Fruit fly (Drosophila melanogaster) ovary, adult (tissue): ENCODE results near the gene Dhc1.
"Not testable (repeated sequence)": the region's sequence is repeated elsewhere in the genome, so short reads cannot be mapped to it uniquely, and the experiment has no call there.

Source experiments
- CG17801 ChIP-seq: fragments of 200-800 bp; optimal IDR thresholded peaks from 2 replicates; lab custom pipeline; 2019; ENCODE audit warnings: missing biosample characterization, mild to moderate bottlenecking, missing genetic modification characterization, moderate library complexity; ENCODE audit not compliant: partially characterized antibody

Dhc1 gene

dm6 chr3R:9674196-9674693 is at the start of gene Dhc1:
TSS of gene Dhc1 (minus strand) at chr3R:9674643.
- TF ChIP-seq CG17801 (GFP tag; lab: Kevin White, UChicago) = no peak

DNA sequence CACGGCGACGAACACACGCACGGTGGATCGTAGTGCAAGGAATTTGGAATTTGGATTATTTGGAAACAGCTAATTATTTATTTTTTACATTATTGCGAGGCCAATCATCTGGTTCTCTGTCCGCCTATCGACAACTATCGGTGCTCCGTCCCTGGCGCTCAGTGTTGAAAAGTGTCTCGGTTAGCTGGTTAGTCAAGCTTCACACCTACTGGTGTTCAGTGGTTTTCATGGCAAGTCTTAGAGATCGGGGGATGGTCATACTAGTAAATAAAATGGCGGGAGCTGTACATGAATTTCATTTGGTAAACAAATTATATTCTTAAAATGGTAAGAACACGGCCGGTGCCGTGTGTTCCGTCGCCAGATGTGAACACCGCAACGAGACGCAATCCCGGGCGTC is 36.4 kb upstream of the Dhc1 start, which contains the start of the genes trbd and dmt:
Gene trbd, minus strand, starts transcription at position 152 of the 400 bp plus-strand sequence.
Gene dmt, plus strand, starts transcription at position 257 of the 400 bp plus-strand sequence.
- no peak for TF ChIP-seq CG17801 (GFP tag; lab: Kevin White, UChicago)

DNA sequence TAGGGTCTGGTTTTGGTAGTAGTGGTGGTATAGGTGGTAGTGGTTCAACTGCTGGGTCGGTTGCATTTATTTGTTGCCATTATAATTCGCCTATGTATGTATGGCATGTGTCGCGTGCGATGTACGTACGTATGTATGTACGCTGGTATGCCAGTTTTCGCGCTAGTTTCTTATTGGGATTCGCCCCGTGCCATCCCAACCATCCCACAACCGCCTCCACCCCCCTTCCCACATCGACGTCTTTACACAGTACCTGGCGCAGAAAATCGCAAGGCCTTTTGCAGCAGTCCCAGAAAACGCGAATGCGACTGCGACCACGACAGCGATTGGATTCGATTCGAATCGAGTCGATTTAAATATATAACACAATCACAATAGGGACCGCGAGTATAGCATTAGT is 35.8 kb upstream of the Dhc1 start:
- TF ChIP-seq CG17801 (GFP tag; lab: Kevin White, UChicago) = no peak

- peak; percentile 55 for TF ChIP-seq CG17801 (GFP tag; lab: Kevin White, UChicago)
Measured at dm6 chr3R:9705008-9705628, 30.7 kb upstream of the Dhc1 start, which contains the start of gene Unc-115a. TSS of gene Unc-115a (minus strand) at chr3R:9705417.

DNA sequence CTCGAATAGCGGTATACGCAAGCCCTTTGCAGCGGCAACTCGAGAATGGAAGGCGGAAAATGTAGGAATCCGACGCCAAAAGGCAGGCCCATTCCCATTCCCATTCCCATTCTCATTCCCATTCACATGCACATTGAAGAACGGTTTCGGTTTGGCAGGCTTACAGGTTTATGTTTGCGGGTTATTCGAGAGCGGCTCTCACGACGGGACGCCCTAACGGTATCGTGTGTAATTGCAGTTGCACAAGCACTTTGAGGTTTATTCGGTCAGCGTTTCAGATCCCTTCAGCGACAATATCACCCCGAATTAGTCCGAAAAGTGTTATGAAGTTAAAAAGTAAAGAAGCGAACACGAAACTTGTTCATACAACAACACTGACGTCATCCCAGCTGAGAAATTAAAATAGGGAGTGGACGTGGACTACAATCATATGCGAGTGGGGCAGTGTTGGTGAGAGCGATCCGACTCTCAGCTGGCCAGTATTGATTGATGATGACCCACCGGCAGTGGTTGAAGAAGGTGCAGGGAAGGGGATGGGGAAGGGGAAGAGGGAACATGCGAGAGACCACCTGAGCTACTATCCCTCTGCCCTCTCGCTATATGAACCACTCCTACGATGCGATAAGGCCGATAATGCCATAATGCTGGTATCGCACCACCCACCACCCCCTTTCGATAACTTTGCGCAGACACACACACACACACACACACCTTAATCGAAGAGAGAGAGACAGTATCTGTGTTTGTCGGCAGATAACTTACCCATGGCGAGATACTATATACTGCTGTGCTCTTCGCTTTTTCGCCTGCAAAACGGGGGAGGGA is 30.0 kb upstream of the Dhc1 start:
- TF ChIP-seq CG17801 (GFP tag; lab: Kevin White, UChicago) = no peak

DNA sequence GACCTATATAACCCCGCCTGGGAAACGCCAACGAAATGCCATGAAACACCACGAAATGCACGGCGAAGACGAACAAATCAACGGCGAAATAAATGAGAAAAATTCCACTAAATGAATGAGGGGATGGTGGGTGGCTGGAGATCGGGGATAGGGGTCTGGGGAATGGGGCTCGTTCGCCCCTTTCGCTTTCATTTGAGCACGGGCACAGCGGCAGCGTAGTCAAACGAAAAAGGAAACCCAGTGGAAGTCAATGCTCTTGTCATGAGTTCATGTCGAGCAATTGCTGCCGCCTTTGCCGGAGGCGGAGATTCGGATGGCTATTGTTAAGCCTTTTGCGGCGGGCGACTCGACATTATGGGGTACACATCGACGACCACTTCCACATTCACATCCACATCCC is 28.8 kb upstream of the Dhc1 start:
- no peak for TF ChIP-seq CG17801 (GFP tag; lab: Kevin White, UChicago)

DNA sequence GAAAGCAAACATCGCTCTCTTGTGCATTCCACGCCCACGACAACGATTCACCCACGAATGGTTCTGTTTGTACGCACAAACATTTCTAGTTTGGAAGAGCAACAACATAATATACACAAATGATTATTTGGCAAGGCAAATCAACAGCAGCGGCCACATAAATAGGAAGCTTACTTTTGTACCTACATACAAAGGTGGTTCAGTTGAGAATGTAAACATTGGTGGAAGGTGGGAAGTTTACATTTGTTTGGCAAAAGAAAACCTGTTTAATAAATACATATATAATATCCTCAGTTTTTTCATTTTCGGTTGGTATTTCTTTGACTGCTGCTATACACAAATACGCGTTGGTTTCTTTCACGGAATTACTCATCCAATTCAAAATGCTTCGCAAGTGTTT is 28.1 kb upstream of the Dhc1 start:
- peak; percentile 72 for TF ChIP-seq CG17801 (GFP tag; lab: Kevin White, UChicago)

- TF ChIP-seq CG17801 (GFP tag; lab: Kevin White, UChicago) = no peak
Measured at dm6 chr3R:9701897-9702296, 27.5 kb upstream of the Dhc1 start.

DNA sequence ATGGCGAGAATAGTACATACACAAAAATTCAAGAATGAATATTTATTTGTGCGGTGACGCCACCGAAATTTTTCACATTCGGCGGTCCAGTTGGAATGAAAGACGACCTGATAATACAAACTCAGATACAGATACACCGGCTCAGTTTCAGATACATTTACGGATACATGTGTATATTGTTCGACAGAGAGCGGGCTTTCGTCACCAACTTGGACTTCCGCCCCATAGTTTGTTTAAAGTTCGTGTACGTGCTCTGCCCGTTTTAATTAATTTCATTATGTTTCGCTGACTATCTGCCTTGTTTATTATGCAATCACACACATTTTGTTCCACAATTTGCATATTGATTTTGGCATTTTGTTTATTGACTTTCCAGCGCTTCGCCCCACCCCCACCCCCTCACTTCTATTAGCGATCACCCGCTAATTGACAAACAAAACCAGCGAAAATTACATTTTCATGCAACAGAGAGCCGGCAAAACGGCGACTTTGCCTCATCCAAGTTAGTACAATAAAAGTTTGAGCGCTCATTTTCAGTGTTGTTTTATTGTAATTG is 26.8 kb upstream of the Dhc1 start:
- no peak for TF ChIP-seq CG17801 (GFP tag; lab: Kevin White, UChicago)

DNA sequence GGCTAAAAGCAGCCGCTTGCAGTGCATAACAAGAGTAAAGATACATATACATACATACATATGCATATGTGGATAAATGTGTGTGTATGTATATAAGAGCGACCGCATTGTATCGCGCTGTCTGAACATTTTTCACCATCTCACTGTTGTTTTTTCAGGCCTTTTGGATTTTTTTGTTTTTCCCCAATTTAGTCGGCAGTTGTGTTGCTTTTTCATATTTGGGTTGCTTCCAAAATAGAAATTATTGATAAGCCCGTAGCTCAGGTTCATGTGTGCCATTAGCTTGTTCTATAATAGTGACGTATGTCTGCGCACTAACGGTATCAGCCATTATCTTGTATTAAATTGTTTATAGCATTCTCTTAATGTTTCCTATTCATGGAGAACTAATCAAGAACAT is 26.1 kb upstream of the Dhc1 start:
- no peak for TF ChIP-seq CG17801 (GFP tag; lab: Kevin White, UChicago)

DNA sequence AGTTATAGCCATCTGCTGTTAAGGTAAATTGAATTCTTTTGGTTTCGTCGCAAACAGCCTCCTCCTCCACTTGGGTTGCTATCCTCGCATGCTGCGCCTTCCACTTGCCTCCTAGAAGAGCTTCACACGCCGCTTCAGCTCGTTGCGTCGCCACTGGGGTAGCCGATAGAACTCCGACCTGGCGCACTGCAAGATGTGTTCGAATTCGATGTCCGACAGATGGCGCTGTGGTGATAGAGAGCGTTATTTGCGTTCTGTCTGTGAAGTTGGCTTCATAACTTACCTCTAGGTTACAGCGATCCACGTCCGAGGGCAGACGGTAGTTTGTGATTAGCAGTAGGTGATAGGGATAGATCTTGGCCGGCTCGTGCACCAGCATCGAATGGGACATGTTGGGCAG is 20.6 kb upstream of the Dhc1 start:
- TF ChIP-seq CG17801 (GFP tag; lab: Kevin White, UChicago) = no peak

- TF ChIP-seq CG17801 (GFP tag; lab: Kevin White, UChicago) = not testable (repeated sequence)
Measured at dm6 chr3R:9692675-9693129, 18.3 kb upstream of the Dhc1 start, which contains the start of the genes Unc-115b, p24-2 and CG32939. TSS of gene Unc-115b (minus strand) at chr3R:9692775. TSS of gene p24-2 (minus strand) at chr3R:9692794. TSS of gene CG32939 (plus strand) at chr3R:9693079.

- TF ChIP-seq CG17801 (GFP tag; lab: Kevin White, UChicago) = not testable (repeated sequence)
Measured at dm6 chr3R:9685376-9685775, 10.9 kb upstream of the Dhc1 start, which contains the start of the genes eca and CG18542. TSS of gene eca (minus strand) at chr3R:9685476. TSS of gene CG18542 (plus strand) at chr3R:9685760.

DNA sequence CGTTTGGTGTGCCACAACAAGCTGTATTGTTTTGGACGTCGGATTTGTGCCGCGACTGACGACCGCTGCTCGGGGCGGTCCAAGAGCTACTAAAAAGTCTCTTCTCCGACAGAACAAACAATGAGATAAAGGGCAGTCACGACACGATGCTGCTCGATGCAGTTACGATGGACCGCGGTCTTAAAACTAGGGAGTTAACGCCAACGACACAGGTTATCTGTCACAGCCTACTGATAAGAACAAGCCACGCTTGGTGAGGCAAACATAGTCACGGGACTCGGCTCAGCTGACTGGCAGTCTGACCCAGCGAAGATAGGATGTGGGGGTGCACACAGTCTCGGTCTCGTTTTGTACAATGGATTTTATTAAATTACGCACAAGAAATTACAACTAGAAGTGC is 9.7 kb upstream of the Dhc1 start, which contains the start of gene CG9444:
Gene CG9444, minus strand, starts transcription at position 140 of the 400 bp plus-strand sequence.
- no peak for TF ChIP-seq CG17801 (GFP tag; lab: Kevin White, UChicago)
